Fruit fly (Drosophila melanogaster): ENCODE data around the gene tal-AA.

The tal-AA gene

dm6 chr3R:13793105-13793978 lies 19.6 kb upstream of the tal-AA start (continued):
- TF ChIP-seq CG18262 (tag; optimal IDR thresholded peaks at IDR 0.05) (peak; percentile 35), Lhr (GFP tag; optimal IDR thresholded peaks at IDR 0.05) (no peak), CG6254 (GFP tag; optimal IDR thresholded peaks at IDR 0.05) (peak; percentile 10), NfI (GFP tag; optimal IDR thresholded peaks at IDR 0.05) (peak; percentile 2), Dek (tag; optimal IDR thresholded peaks at IDR 0.05) (no peak), gfzf (GFP tag; optimal IDR thresholded peaks at IDR 0.05) (no peak), Hsf (GFP tag; optimal IDR thresholded peaks at IDR 0.05) (peak; percentile 23), sens (GFP tag) (peak; percentile 93), Adf1 (GFP tag; IDR thresholded peaks at IDR 0.05) (no peak), Dip3 (GFP tag; optimal IDR thresholded peaks at IDR 0.05) (no peak), CG8924 (tag; optimal IDR thresholded peaks at IDR 0.05) (peak; percentile 17), CoRest (tag; optimal IDR thresholded peaks at IDR 0.05) (peak; percentile 13), CG31224 (GFP tag; IDR thresholded peaks at IDR 0.05) (no peak), gem (tag; optimal IDR thresholded peaks at IDR 0.05) (peak; percentile 73), ranshi (GFP tag; IDR thresholded peaks at IDR 0.05) (peak; percentile 50; the same call in 1 of the 2 replicates), Blimp-1 (GFP tag; optimal IDR thresholded peaks at IDR 0.05) (peak; percentile 64), CG34224 (GFP tag; IDR thresholded peaks at IDR 0.05; ENCODE audit: partially characterized antibody) (no peak), jigr1 (GFP tag; IDR thresholded peaks at IDR 0.05) (no peak), Xrp1 (GFP tag; IDR thresholded peaks at IDR 0.05) (peak; percentile 69), pita (GFP tag; optimal IDR thresholded peaks at IDR 0.05) (no peak), Lim3 (GFP tag; IDR thresholded peaks at IDR 0.05) (no peak), hkb (optimal IDR thresholded peaks at IDR 0.05) (no peak), hkb (GFP tag; IDR thresholded peaks at IDR 0.05) (no peak), CG8388 (GFP tag; optimal IDR thresholded peaks at IDR 0.05) (peak; percentile 71), dysf (GFP tag; IDR thresholded peaks at IDR 0.05) (0 out of 3 replicates have a peak, but pooled peaks have one; percentile 16), CG11504 (tag; optimal IDR thresholded peaks at IDR 0.05) (peak; percentile 35), inv (GFP tag; IDR thresholded peaks at IDR 0.05; ENCODE audit: partially characterized antibody) (no peak), cwo (GFP tag; optimal IDR thresholded peaks at IDR 0.05) (no peak), odd (GFP tag; optimal IDR thresholded peaks at IDR 0.05) (no peak), jumu (GFP tag; optimal IDR thresholded peaks at IDR 0.05) (peak; percentile 15), Awh (GFP tag; IDR thresholded peaks at IDR 0.05) (no peak), HLHmδ (GFP tag; optimal IDR thresholded peaks at IDR 0.05) (peak; percentile 36), sim (GFP tag; IDR thresholded peaks at IDR 0.05) (no peak), wdn (GFP tag; IDR thresholded peaks at IDR 0.05) (no peak), CG13424 (tag; optimal IDR thresholded peaks at IDR 0.05) (peak; percentile 23), CG4424 (GFP tag; optimal IDR thresholded peaks at IDR 0.05) (peak; percentile 1), esg (GFP tag; conservative IDR thresholded peaks at IDR 0.05) (peak; percentile 47), Asciz (GFP tag; optimal IDR thresholded peaks at IDR 0.05) (peak; percentile 10), peb (GFP tag; IDR thresholded peaks at IDR 0.05) (no peak), grau (tag; optimal IDR thresholded peaks at IDR 0.05) (peak; percentile 41), CG9437 (GFP tag; optimal IDR thresholded peaks at IDR 0.05) (no peak), CG12391 (tag; optimal IDR thresholded peaks at IDR 0.05) (peak; percentile 55), nerfin-2 (GFP tag; IDR thresholded peaks at IDR 0.05; ENCODE audit: partially characterized antibody) (0 out of 2 replicates have a peak, but pooled peaks have one; percentile 12), CG8281 (tag; optimal IDR thresholded peaks at IDR 0.05) (peak; percentile 94), Camta (GFP tag; optimal IDR thresholded peaks at IDR 0.05) (peak; percentile 15), CG3281 (GFP tag; optimal IDR thresholded peaks at IDR 0.05) (no peak), oc (tag; optimal IDR thresholded peaks at IDR 0.05) (peak; percentile 35), CG5953 (GFP tag; IDR thresholded peaks at IDR 0.05) (0 out of 2 replicates have a peak, but pooled peaks have one; percentile 25), ara (GFP tag; IDR thresholded peaks at IDR 0.05) (no peak)
